Worm (Caenorhabditis elegans): ENCODE data around the gene B0432.1.

B0432.1 gene

DNA sequence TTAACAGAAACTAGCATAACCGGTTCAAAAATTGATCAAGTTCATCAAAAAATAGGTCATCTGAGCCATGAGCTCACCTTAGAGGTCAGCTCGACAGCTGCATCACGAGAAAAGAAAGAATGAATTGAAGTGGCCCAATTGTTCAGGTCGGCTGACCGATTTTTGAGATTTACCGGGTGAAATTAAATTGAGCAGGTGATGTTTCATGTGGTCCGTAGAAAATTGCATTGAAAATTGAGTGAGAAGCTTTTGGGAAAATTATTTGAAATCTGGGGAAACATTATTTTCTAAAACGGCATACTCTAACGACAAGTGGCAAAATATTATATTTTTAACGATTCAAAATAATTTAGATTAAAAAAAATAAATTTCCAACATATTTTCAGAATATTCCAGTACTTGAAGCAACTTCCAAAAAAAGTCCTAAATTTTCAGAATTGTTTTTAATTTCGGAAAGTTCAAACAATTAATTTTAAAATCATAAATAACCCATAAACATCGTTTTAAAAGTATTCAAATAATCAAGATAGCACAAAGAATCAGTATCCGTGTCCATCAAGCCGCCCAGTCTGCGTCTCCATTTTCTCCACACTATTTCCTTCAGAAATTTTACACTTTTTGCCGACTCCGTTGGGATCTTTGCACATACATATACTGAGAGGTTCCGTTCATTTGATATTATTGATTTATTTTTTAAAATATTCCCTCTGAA is 28.6 kb downstream of the B0432.1 start, which contains the start of gene sgcb-1:
Gene sgcb-1 (plus strand): TSS at position 662 of the 712 bp plus-strand sequence.
- peak; percentile 6 for TF ChIP-seq hlh-11 (tag; optimal IDR thresholded peaks at IDR 0.05)
- TF ChIP-seq hlh-30 (tag; optimal IDR thresholded peaks at IDR 0.05; ENCODE audit: insufficient read depth), result peak; percentile 24
- no peak for TF ChIP-seq nhr-28 (tag; optimal IDR thresholded peaks at IDR 0.05)
- peak; percentile 56 for TF ChIP-seq aha-1 (tag)

DNA sequence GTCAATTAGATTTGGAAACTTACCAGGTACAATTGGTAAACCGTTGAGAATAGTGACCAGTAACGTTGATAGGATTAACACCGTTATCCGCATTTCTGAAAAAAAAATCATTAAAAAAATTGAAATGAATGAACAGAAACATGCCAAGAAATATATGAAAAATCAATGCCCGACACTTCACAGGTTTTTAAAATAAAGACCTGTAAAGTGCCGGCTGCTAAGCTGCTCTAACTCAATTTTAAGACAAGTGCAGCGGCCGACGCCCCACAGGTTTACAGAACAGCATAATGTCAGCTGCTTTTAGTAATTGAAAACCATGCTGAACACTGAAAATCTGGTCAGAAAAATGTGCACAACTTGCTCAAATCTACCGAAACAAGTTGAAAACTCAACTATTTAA is 35.2 kb downstream of the B0432.1 start, which contains the start of gene cbn-1:
Gene cbn-1 (minus strand): TSS at position 101 of the 400 bp plus-strand sequence.
- TF ChIP-seq set-16 (GFP tag; IDR thresholded peaks at IDR 0.05) (no peak), nhr-28 (tag; optimal IDR thresholded peaks at IDR 0.05) (no peak), dmd-8 (GFP tag; IDR thresholded peaks at IDR 0.05) (no peak)

DNA sequence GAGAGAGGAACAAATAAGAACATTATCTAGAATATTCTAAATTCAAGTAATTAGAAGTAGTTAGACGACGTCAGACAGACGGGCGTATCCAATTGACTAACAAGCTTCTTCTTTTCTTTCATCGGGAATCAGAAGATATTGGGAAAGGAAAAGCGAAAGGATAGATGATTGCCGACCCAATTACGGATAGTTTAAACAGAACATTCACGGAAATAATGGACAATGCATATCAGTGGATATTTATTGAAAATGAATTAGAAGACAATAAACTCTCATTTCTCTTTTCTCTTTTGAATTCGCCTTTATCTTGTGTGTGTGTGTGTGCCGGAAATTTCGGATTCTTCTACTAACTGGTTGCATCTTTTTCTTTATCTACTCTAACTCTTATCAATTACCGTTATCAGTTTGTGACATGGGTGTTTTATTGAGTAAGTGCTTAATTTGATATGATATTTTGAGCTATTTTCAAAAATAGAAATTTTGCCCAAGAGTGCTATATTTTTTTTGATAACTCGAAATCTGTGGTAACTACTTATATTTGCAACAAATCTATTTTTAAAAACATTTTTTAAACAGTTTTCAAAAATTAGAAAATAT is 36.8 kb downstream of the B0432.1 start:
- TF ChIP-seq daf-16 (GFP tag; optimal IDR thresholded peaks at IDR 0.05), result no peak
- TF ChIP-seq daf-16 (tag; optimal IDR thresholded peaks at IDR 0.05), result no peak
- TF ChIP-seq aha-1 (tag), result peak; percentile 85
- TF ChIP-seq unc-62 (GFP tag; optimal IDR thresholded peaks at IDR 0.05 in 1 of 2), result peak in 1 of 2 experiments; percentile 60
- TF ChIP-seq unc-62 (tag; optimal IDR thresholded peaks at IDR 0.05), result no peak
- peak; percentile 1 for TF ChIP-seq pqm-1 (tag; optimal IDR thresholded peaks at IDR 0.05)

DNA sequence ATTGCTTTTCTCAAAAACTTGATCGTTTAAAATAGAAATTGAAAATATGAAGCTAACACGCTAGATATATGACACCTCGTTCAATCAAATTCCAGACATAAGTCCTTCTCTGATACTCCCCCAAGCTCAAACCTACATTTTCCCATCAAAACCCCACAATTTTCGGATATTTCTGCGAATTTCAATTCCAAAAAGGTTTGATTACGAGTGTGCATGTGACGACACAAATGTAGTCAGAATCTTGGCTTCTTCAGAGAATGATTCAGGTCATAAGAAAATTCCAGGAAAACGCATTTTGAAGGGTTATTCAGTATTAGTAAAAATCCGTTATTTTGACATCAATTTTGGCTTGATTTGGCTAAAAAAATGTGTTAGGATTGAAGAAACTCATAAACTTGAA is 37.6 kb downstream of the B0432.1 start:
- TF ChIP-seq lir-3 (tag; optimal IDR thresholded peaks at IDR 0.05), result no peak
- no peak for TF ChIP-seq zag-1 (tag; optimal IDR thresholded peaks at IDR 0.05)

DNA sequence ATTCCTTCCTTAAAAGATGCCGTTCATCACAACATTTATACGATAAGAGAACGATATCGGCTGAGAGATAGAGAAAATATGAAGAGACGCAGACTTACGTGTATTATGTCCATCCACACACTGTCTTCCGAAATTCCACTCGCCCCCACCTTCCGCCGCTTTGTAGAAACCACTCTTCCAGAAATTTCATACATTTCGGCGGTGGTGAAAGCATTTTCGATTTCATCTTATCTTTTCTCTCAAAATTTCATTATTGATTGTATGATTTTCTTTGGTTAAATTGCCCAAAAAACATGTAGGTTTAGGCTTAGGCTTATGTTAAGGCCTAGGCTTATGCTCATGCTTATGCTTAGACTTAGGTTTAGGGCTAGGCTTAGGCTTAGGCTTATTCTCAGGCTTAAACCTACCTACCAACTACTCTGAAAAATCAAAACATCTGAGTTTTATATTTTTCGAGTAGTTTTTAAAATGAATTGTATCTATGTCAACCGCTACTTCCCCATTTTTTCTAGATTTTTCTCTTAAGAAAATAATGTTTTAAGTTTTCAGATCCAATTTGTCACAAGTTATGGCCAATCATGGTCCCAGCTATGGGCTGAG is 40.1 kb downstream of the B0432.1 start, which contains the start of gene cpn-2:
Gene cpn-2 (plus strand): TSS at position 550 of the 600 bp plus-strand sequence.
- TF ChIP-seq cey-2 (tag; optimal IDR thresholded peaks at IDR 0.05; ENCODE audit: borderline replicate concordance, insufficient read depth) (no peak), tra-1 (GFP tag; IDR thresholded peaks at IDR 0.05) (no peak), mxl-3 (GFP tag; optimal IDR thresholded peaks at IDR 0.05) (no peak), F49E8.2 (tag; optimal IDR thresholded peaks at IDR 0.05; ENCODE audit: borderline replicate concordance) (no peak), daf-16 (GFP tag; optimal IDR thresholded peaks at IDR 0.05) (no peak), daf-16 (tag; optimal IDR thresholded peaks at IDR 0.05) (no peak), zip-2 (tag; optimal IDR thresholded peaks at IDR 0.05) (no peak), daf-19 (GFP tag; conservative IDR thresholded peaks at IDR 0.05) (no peak), hmg-1.1 (GFP tag; IDR thresholded peaks at IDR 0.05) (no peak), arid-1 (GFP tag; conservative IDR thresholded peaks at IDR 0.05) (no peak), unc-39 (tag; optimal IDR thresholded peaks at IDR 0.05) (no peak), unc-62 (GFP tag; optimal IDR thresholded peaks at IDR 0.05 in 1 of 2) (no peak), unc-62 (tag; optimal IDR thresholded peaks at IDR 0.05) (no peak), ama-1 (optimal IDR thresholded peaks at IDR 0.05) (no peak), snpc-1.2 (GFP tag; IDR thresholded peaks at IDR 0.05) (no peak), lin-29 (GFP tag; IDR thresholded peaks at IDR 0.05) (no peak)

DNA sequence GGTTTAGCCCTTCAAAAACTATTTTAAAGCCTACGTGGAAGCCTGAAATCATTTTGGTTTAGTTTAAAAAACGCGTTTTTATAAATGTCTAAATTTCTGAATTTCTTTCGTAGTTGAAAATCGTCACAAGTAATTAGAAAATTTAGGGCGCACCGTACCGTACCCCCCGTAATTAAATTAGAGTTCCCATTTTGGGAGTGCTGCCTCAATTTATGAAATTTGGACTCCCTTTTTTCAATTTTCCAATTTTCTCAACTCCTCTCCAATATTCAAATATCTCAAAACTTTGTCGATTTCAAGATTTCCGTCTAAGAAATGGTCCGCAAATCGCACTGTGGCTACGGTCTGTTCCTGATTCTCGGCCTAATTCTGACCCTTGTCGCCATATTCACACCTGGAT is 43.0 kb downstream of the B0432.1 start, which contains the start of gene clc-31:
Gene clc-31 (plus strand): TSS at position 301 of the 400 bp plus-strand sequence.
- TF ChIP-seq hmg-1.1 (GFP tag; IDR thresholded peaks at IDR 0.05) (no peak), unc-130 (GFP tag; optimal IDR thresholded peaks at IDR 0.05) (no peak), nhr-10 (tag; optimal IDR thresholded peaks at IDR 0.05) (no peak), nhr-42 (GFP tag; IDR thresholded peaks at IDR 0.05) (no peak), daf-12 (tag; optimal IDR thresholded peaks at IDR 0.05) (no peak), Y48G9A.11 (GFP tag; IDR thresholded peaks at IDR 0.05) (no peak), spr-3 (GFP tag; optimal IDR thresholded peaks at IDR 0.05) (no peak)

Measured in whole organism, L4 larva.